Fruit fly (Drosophila melanogaster): ENCODE results near the gene lectin-37Db.

- TF ChIP-seq h (optimal IDR thresholded peaks at IDR 0.05) (no peak), Myc (optimal IDR thresholded peaks at IDR 0.05) (no peak), Sin3A (optimal IDR thresholded peaks at IDR 0.05) (no peak), psq (optimal IDR thresholded peaks at IDR 0.05) (no peak), ttk (optimal IDR thresholded peaks at IDR 0.05) (no peak)
These were observed 2.7 kb downstream of the lectin-37Db start for dm6 chr2L:19421573-19421972.

Measured in Kc167 (cell line).